Fruit fly (Drosophila melanogaster) whole organism, wandering third instar larva: Measurements from ENCODE around the gene ppk22.

Experiments
- Dfd ChIP-seq: fragments of >200 bp; optimal IDR thresholded peaks from 2 replicates; lab custom pipeline; 2017; ENCODE audit warnings: missing biosample characterization, missing genetic modification characterization
- Myc ChIP-seq: fragments of >200 bp; optimal IDR thresholded peaks from 2 replicates; lab custom pipeline; 2017
- OdsH ChIP-seq: fragments of 200-800 bp; sonication (Bioruptor generic); optimal IDR thresholded peaks from 2 replicates; lab custom pipeline; 2016; ENCODE audit warnings: missing biosample characterization, mild to moderate bottlenecking, missing genetic modification characterization
- brk ChIP-seq: fragments of 200-800 bp; sonication (Bioruptor generic); optimal IDR thresholded peaks from 2 replicates; lab custom pipeline; 2016; ENCODE audit warnings: missing biosample characterization, mild to moderate bottlenecking, missing genetic modification characterization
- dl ChIP-seq, 2 experiments: fragments of 175-275, 200-275 bp in 1 of 2; fragments of 200-275 bp in 1 of 2; sonication (Bioruptor generic); optimal IDR thresholded peaks; lab custom pipeline; 2018; ENCODE audit warnings: mild to moderate bottlenecking in 2 of 2, missing biosample characterization in 2 of 2, missing genetic modification characterization in 2 of 2, moderate library complexity in 2 of 2; ENCODE audit not compliant: partially characterized antibody in 2 of 2, insufficient read depth in 1 of 2
- dmrt93B ChIP-seq: fragments of 200-800 bp; sonication (Bioruptor generic); optimal IDR thresholded peaks from 2 replicates; lab custom pipeline; 2018; ENCODE audit warnings: missing biosample characterization, mild to moderate bottlenecking, missing genetic modification characterization
- foxo ChIP-seq, 2 experiments: fragments of 200-800 bp; sonication (Bioruptor generic); optimal IDR thresholded peaks; 2 replicates in 1 of 2; 3 replicates in 1 of 2; lab custom pipeline; 2016 to 2017; ENCODE audit warnings: missing biosample characterization in 2 of 2, missing genetic modification characterization in 2 of 2
- h ChIP-seq: fragments of 200-800 bp; sonication (Bioruptor generic); optimal IDR thresholded peaks from 3 replicates; lab custom pipeline; 2016; ENCODE audit warnings: missing biosample characterization, mild to moderate bottlenecking, missing genetic modification characterization
- pan ChIP-seq: fragments of >200 bp; optimal IDR thresholded peaks from 2 replicates; lab custom pipeline; 2017
- psq ChIP-seq: fragments of 200-800 bp; sonication (Bioruptor generic); optimal IDR thresholded peaks from 3 replicates; lab custom pipeline; 2017; ENCODE audit warnings: missing biosample characterization, mild to moderate bottlenecking, missing genetic modification characterization, moderate library complexity
- sage ChIP-seq: fragments of 200-800 bp; sonication (Bioruptor generic); optimal IDR thresholded peaks from 2 replicates; lab custom pipeline; 2016; ENCODE audit warnings: missing biosample characterization, mild to moderate bottlenecking, missing genetic modification characterization
- woc ChIP-seq: sonication (Bioruptor generic); optimal IDR thresholded peaks from 2 replicates; lab custom pipeline; 2016; ENCODE audit warnings: missing biosample characterization, mild to moderate bottlenecking, missing genetic modification characterization

DNA sequence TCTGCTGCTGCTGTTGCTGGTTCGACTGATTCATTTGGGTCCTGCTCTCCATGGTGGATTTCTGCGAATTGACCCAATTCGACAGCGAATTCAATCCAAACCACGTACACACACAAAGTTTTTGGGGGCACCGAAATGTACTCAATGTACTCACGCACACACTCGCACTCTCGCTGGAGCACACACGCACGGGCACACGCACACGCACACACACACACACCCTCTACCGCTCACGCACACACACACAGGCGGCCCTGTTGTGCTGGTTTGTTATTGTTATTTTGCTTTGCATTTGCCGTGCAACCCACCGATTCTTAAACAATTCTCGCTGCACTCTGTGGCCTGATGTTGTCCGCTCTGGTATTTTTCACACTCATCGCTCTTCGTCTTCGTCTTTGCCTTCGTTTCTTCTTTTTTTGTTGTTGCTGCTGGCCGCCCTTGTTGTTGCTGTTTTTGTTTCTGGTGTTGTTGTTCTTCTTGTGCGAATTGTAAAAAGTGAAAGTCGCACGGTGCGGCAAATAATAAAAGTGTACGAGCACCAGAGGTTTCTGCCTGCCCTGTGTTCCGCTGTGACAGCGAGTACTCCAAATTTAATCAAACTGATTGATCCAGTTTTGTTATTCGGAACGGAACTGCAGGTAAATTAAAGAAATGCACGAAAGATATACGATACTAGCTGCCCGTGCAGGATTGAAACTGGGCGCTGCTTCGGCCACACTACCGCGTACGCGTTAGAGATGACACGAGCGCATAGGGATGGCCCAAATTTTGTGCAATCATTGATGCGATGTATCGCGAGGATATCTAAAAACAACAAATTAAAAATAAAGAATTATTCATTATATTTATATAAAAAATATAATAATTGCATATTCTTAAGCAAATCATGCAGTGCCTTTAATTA is 16.6 kb upstream of the ppk22 start, which contains the start of gene CG3744:
- TF ChIP-seq woc (GFP tag; lab: Kevin White, UChicago): peak; percentile 88
- peak; percentile 78 for TF ChIP-seq h (GFP tag; lab: Kevin White, UChicago)
- TF ChIP-seq sage (GFP tag; lab: Kevin White, UChicago): no peak
- no peak for TF ChIP-seq Dfd (GFP tag; lab: Kevin White, UChicago)
- TF ChIP-seq dmrt93B: peak; percentile 78
- peak; percentile 72 for TF ChIP-seq psq (GFP tag; lab: Kevin White, UChicago)
- peak; percentile 61 for TF ChIP-seq OdsH (GFP tag; lab: Kevin White, UChicago)
- no peak for TF ChIP-seq Myc (lab: Kevin White, UChicago)
- peak in 1 of 2 experiments; percentile 87 for TF ChIP-seq foxo (GFP tag; optimal IDR thresholded peaks at IDR 0.05; lab: Kevin White, UChicago)
- no peak for TF ChIP-seq brk (GFP tag; lab: Kevin White, UChicago)
- no peak for TF ChIP-seq pan (lab: Kevin White, UChicago)
- no peak for TF ChIP-seq dl (GFP tag; optimal IDR thresholded peaks at IDR 0.05; lab: Kevin White, UChicago; ENCODE audit: insufficient read depth in 1 of 2, partially characterized antibody in 2 of 2)
